Fruit fly (Drosophila melanogaster) whole organism, embryonic: Measurements from ENCODE around the gene SrpRalpha.

Source experiments
- Antp ChIP-seq: fragments of 200-800 bp; sonication (Bioruptor generic); optimal IDR thresholded peaks from 3 replicates; lab custom pipeline; 2016; ENCODE audit warnings: missing biosample characterization, missing genetic modification characterization
- Atf3 ChIP-seq: fragments of 200-800 bp; sonication (Bioruptor generic); optimal IDR thresholded peaks from 3 replicates; lab custom pipeline; 2016; ENCODE audit warnings: missing biosample characterization, missing genetic modification characterization
- BEAF-32 ChIP-seq: fragments of 200-800 bp; sonication (Bioruptor generic); optimal IDR thresholded peaks from 3 replicates; lab custom pipeline; 2017; ENCODE audit warnings: missing biosample characterization, missing genetic modification characterization, mild to moderate bottlenecking, moderate library complexity, missing genetic modification reagents
- CG1233 ChIP-seq: fragments of 200-800 bp; sonication (Bioruptor generic); optimal IDR thresholded peaks from 4 replicates; lab custom pipeline; 2018; ENCODE audit warnings: missing biosample characterization, mild to moderate bottlenecking, missing genetic modification characterization
- CG12942 ChIP-seq: fragments of 200-800 bp; sonication (Bioruptor generic); optimal IDR thresholded peaks from 3 replicates; lab custom pipeline; 2016; ENCODE audit warnings: missing biosample characterization, missing genetic modification characterization
- CG13287 ChIP-seq: fragments of 200-800 bp; sonication (Bioruptor generic); IDR thresholded peaks from 2 replicates; pipeline ENCODE4 v1.3.6; 2022; ENCODE audit warnings: missing biosample characterization, missing genetic modification characterization; ENCODE audit not compliant: partially characterized antibody
- CG14667 ChIP-seq: fragments of 200-800 bp; sonication (Bioruptor generic); IDR thresholded peaks from 2 replicates; pipeline ENCODE4 v1.3.6; 2022; ENCODE audit warnings: missing biosample characterization, missing genetic modification characterization
- CG1529 ChIP-seq: fragments of 200-800 bp; sonication (Bioruptor generic); optimal IDR thresholded peaks from 3 replicates; lab custom pipeline; 2018; ENCODE audit warnings: missing biosample characterization, missing genetic modification characterization
- CG1647 ChIP-seq: fragments of 200-800 bp; sonication (Bioruptor generic); optimal IDR thresholded peaks from 3 replicates; lab custom pipeline; 2016; ENCODE audit warnings: missing biosample characterization, missing genetic modification characterization
- CG16815 ChIP-seq: fragments of 200-800 bp; sonication (Bioruptor generic); optimal IDR thresholded peaks from 3 replicates; lab custom pipeline; 2017; ENCODE audit warnings: missing biosample characterization, mild to moderate bottlenecking, missing genetic modification characterization
- CG17802 ChIP-seq: fragments of 200-800 bp; sonication (Bioruptor generic); optimal IDR thresholded peaks from 2 replicates; lab custom pipeline; 2018; ENCODE audit warnings: missing biosample characterization, mild to moderate bottlenecking, missing genetic modification characterization, moderate library complexity
- CG1792 ChIP-seq: fragments of 200-800 bp; sonication (Bioruptor generic); optimal IDR thresholded peaks from 2 replicates; lab custom pipeline; 2016; ENCODE audit warnings: missing biosample characterization, missing genetic modification characterization
- CG1832 ChIP-seq: fragments of 200-800 bp; sonication (Bioruptor generic); optimal IDR thresholded peaks from 2 replicates; lab custom pipeline; 2017; ENCODE audit warnings: missing biosample characterization, mild to moderate bottlenecking, missing genetic modification characterization, inconsistent platforms
- CG2120 ChIP-seq: fragments of 200-800 bp; sonication (Bioruptor generic); optimal IDR thresholded peaks from 3 replicates; lab custom pipeline; 2016; ENCODE audit warnings: missing biosample characterization, missing genetic modification characterization
- CG2889 ChIP-seq: fragments of 200-800 bp; sonication (Bioruptor generic); IDR thresholded peaks from 3 replicates; pipeline ENCODE4 v1.3.6; 2022; ENCODE audit warnings: missing biosample characterization, missing genetic modification characterization
- CG30431 ChIP-seq: fragments of 200-800 bp; sonication (Bioruptor generic); optimal IDR thresholded peaks from 2 replicates; lab custom pipeline; 2017; ENCODE audit warnings: missing biosample characterization, missing genetic modification characterization
- CG3838 ChIP-seq: fragments of 200-800 bp; sonication (Bioruptor generic); optimal IDR thresholded peaks from 3 replicates; lab custom pipeline; 2016; ENCODE audit warnings: missing biosample characterization, missing genetic modification characterization
- CG4707 ChIP-seq: fragments of 200-800 bp; sonication (Bioruptor generic); optimal IDR thresholded peaks from 2 replicates; lab custom pipeline; 2018; ENCODE audit warnings: missing biosample characterization, mild to moderate bottlenecking, missing genetic modification characterization, moderate library complexity
- CG6791 ChIP-seq: fragments of 200-800 bp; sonication (Bioruptor generic); IDR thresholded peaks from 3 replicates; pipeline ENCODE4 v1.3.6; 2022; ENCODE audit warnings: missing biosample characterization, missing genetic modification characterization; ENCODE audit not compliant: partially characterized antibody
- CrebB ChIP-seq: fragments of 200-800 bp; sonication (Bioruptor generic); optimal IDR thresholded peaks from 3 replicates; lab custom pipeline; 2018; ENCODE audit warnings: missing biosample characterization, mild to moderate bottlenecking, missing genetic modification characterization
- Dfd ChIP-seq, 2 experiments: fragments of >200 bp; optimal IDR thresholded peaks; 2 replicates each; lab custom pipeline; 2017; ENCODE audit warnings: missing biosample characterization in 2 of 2, missing genetic modification characterization in 2 of 2
- Dip2 ChIP-seq: fragments of 200-800 bp; sonication (Bioruptor generic); IDR thresholded peaks from 2 replicates; pipeline ENCODE4 v1.3.6; 2022; ENCODE audit warnings: missing biosample characterization, missing genetic modification characterization
- Fer2 ChIP-seq: fragments of 200-800 bp; sonication (Bioruptor generic); optimal IDR thresholded peaks from 2 replicates; lab custom pipeline; 2018; ENCODE audit warnings: missing biosample characterization, mild to moderate bottlenecking, missing genetic modification characterization, moderate library complexity
- GATAe ChIP-seq: fragments of 200-800 bp; sonication (Bioruptor generic); conservative IDR thresholded peaks from 2 replicates; pipeline ENCODE4 v1.3.6; 2022; ENCODE audit warnings: missing biosample characterization, missing genetic modification characterization
- HLH4C ChIP-seq: fragments of 200-800 bp; sonication (Bioruptor generic); IDR thresholded peaks from 3 replicates; pipeline ENCODE4 v1.3.6; 2022; ENCODE audit warnings: missing biosample characterization, missing genetic modification characterization; ENCODE audit not compliant: partially characterized antibody
- Hmx ChIP-seq: fragments of 200-800 bp; sonication (Bioruptor generic); optimal IDR thresholded peaks from 2 replicates; lab custom pipeline; 2016; ENCODE audit warnings: missing biosample characterization, missing genetic modification characterization
- Hr78 ChIP-seq, 2 experiments: fragments of 200-800 bp in 1 of 2; fragments of >200 bp in 1 of 2; sonication (Bioruptor generic) in 1 of 2; optimal IDR thresholded peaks; 2 replicates each; lab custom pipeline; 2017 to 2019; ENCODE audit warnings: missing biosample characterization in 2 of 2, missing genetic modification characterization in 2 of 2, mild to moderate bottlenecking in 1 of 2, moderate library complexity in 1 of 2
- Hsf ChIP-seq: fragments of 200-800 bp; sonication (Bioruptor generic); optimal IDR thresholded peaks from 3 replicates; lab custom pipeline; 2016; ENCODE audit warnings: missing biosample characterization, missing genetic modification characterization
- MTF-1 ChIP-seq: fragments of 200-800 bp; sonication (Bioruptor generic); optimal IDR thresholded peaks from 2 replicates; lab custom pipeline; 2018; ENCODE audit warnings: missing biosample characterization, mild to moderate bottlenecking, missing genetic modification characterization, borderline replicate concordance
- NC2β ChIP-seq: fragments of 200-800 bp; sonication (Bioruptor generic); optimal IDR thresholded peaks from 2 replicates; lab custom pipeline; 2016; ENCODE audit warnings: missing biosample characterization, missing genetic modification characterization
- Rx ChIP-seq: fragments of 200-800 bp; sonication (Bioruptor generic); IDR thresholded peaks from 2 replicates; pipeline ENCODE4 v1.3.6; 2022; ENCODE audit warnings: missing biosample characterization, missing genetic modification characterization
- abd-A ChIP-seq: fragments of 200-800 bp; sonication (Bioruptor generic); optimal IDR thresholded peaks from 3 replicates; lab custom pipeline; 2019; ENCODE audit warnings: missing biosample characterization, mild to moderate bottlenecking, missing genetic modification characterization, moderate library complexity
- aop ChIP-seq: fragments of 200-800 bp; sonication (Bioruptor generic); IDR thresholded peaks from 2 replicates; pipeline ENCODE4 v1.3.6; 2022; ENCODE audit warnings: missing biosample characterization, missing genetic modification characterization
- ato ChIP-seq: fragments of 200-800 bp; sonication (Bioruptor generic); IDR thresholded peaks from 2 replicates; pipeline ENCODE4 v1.3.6; 2022; ENCODE audit warnings: missing biosample characterization, missing genetic modification characterization; ENCODE audit not compliant: partially characterized antibody
- bigmax ChIP-seq: fragments of 200-800 bp; sonication (Bioruptor generic); optimal IDR thresholded peaks from 2 replicates; lab custom pipeline; 2018; ENCODE audit warnings: missing biosample characterization, mild to moderate bottlenecking, missing genetic modification characterization
- caup ChIP-seq: fragments of 200-800 bp; sonication (Bioruptor generic); optimal IDR thresholded peaks from 3 replicates; lab custom pipeline; 2017; ENCODE audit warnings: missing biosample characterization, mild to moderate bottlenecking, missing genetic modification characterization, moderate library complexity; ENCODE audit not compliant: severe bottlenecking
- ewg ChIP-seq: fragments of 200-800 bp; sonication (Bioruptor generic); optimal IDR thresholded peaks from 3 replicates; lab custom pipeline; 2017; ENCODE audit warnings: mild to moderate bottlenecking, missing biosample characterization, missing genetic modification reagents, missing genetic modification characterization
- fd102C ChIP-seq: fragments of 200-800 bp; sonication (Bioruptor generic); optimal IDR thresholded peaks from 2 replicates; lab custom pipeline; 2018; ENCODE audit warnings: missing biosample characterization, mild to moderate bottlenecking, missing genetic modification characterization, moderate library complexity
- fd3F ChIP-seq: fragments of 200-800 bp; sonication (Bioruptor generic); optimal IDR thresholded peaks from 2 replicates; lab custom pipeline; 2018; ENCODE audit warnings: missing biosample characterization, mild to moderate bottlenecking, missing genetic modification characterization, moderate library complexity
- hth ChIP-seq: fragments of >200 bp; optimal IDR thresholded peaks from 2 replicates; lab custom pipeline; 2017; ENCODE audit warnings: inconsistent platforms
- kay ChIP-seq: fragments of 200-800 bp; sonication (Bioruptor generic); optimal IDR thresholded peaks from 2 replicates; lab custom pipeline; 2016; ENCODE audit warnings: missing biosample characterization, missing genetic modification characterization
- knrl ChIP-seq: fragments of 200-800 bp; sonication (Bioruptor generic); IDR thresholded peaks from 3 replicates; pipeline ENCODE4 v1.3.6; 2022; ENCODE audit warnings: missing biosample characterization, missing genetic modification characterization; ENCODE audit not compliant: partially characterized antibody
- nau ChIP-seq: fragments of 200-800 bp; sonication (Bioruptor generic); optimal IDR thresholded peaks from 3 replicates; lab custom pipeline; 2017; ENCODE audit warnings: missing biosample characterization, mild to moderate bottlenecking, missing genetic modification characterization, missing genetic modification reagents
- nerfin-1 ChIP-seq: fragments of 200-800 bp; sonication (Bioruptor generic); optimal IDR thresholded peaks from 3 replicates; lab custom pipeline; 2019; ENCODE audit warnings: missing biosample characterization, mild to moderate bottlenecking, missing genetic modification characterization, moderate library complexity
- pfk ChIP-seq: fragments of 200-800 bp; sonication (Bioruptor generic); optimal IDR thresholded peaks from 2 replicates; lab custom pipeline; 2018; ENCODE audit warnings: missing biosample characterization, mild to moderate bottlenecking, missing genetic modification characterization, moderate library complexity
- pros ChIP-seq: fragments of 200-800 bp; sonication (Bioruptor generic); optimal IDR thresholded peaks from 3 replicates; lab custom pipeline; 2019; ENCODE audit warnings: missing biosample characterization, mild to moderate bottlenecking, missing genetic modification characterization, moderate library complexity
- pzg ChIP-seq: fragments of 200-800 bp; sonication (Bioruptor generic); optimal IDR thresholded peaks from 3 replicates; lab custom pipeline; 2018; ENCODE audit warnings: missing biosample characterization, mild to moderate bottlenecking, missing genetic modification characterization, moderate library complexity
- repo ChIP-seq: fragments of 200-800 bp; sonication (Bioruptor generic); optimal IDR thresholded peaks from 2 replicates; lab custom pipeline; 2016; ENCODE audit warnings: missing biosample characterization, missing genetic modification characterization
- tna ChIP-seq: fragments of 200-800 bp; sonication (Bioruptor generic); IDR thresholded peaks from 2 replicates; pipeline ENCODE4 v1.3.6; 2022; ENCODE audit warnings: missing biosample characterization, missing genetic modification characterization; ENCODE audit not compliant: partially characterized antibody
- trh ChIP-seq: fragments of 200-800 bp; sonication (Bioruptor generic); optimal IDR thresholded peaks from 2 replicates; lab custom pipeline; 2016; ENCODE audit warnings: missing biosample characterization, missing genetic modification characterization
- tx ChIP-seq: fragments of 200-800 bp; sonication (Bioruptor generic); optimal IDR thresholded peaks from 2 replicates; lab custom pipeline; 2016; ENCODE audit warnings: missing biosample characterization, missing genetic modification characterization

SrpRalpha gene

DNA sequence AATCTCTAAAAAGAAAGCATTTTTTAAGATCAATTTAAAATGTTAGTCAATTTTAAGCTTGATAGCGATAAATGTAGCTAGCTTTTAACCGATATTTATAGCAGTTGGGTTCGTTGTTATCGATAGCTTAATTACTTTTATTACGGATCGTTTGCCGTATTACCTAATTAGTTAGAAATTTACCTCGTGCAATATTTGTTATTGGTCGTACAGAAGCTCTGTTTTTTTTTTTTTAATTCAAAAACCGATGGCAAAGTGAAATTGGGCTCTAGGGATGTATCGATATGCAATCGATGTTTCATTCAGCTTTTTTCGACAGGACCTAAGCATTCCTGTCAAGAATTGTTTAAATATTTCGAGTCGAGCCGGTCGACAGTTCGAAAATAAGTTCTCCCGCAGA lies 36.7 kb downstream of the SrpRalpha start, which contains the start of gene CG2061 (continued):
- TF ChIP-seq fd3F (GFP tag; lab: Kevin White, UChicago) (no peak), caup (GFP tag; lab: Kevin White, UChicago) (no peak), Fer2 (no peak), hth (no peak), CG1233 (GFP tag; lab: Kevin White, UChicago) (no peak), tna (peak; percentile 72), BEAF-32 (GFP tag; lab: Kevin White, UChicago) (peak; percentile 68), CG1647 (GFP tag; lab: Kevin White, UChicago) (no peak), CG16815 (GFP tag; lab: Kevin White, UChicago) (no peak), CG13287 (peak; percentile 81), Rx (GFP tag; lab: Robert Waterston, UW) (no peak), knrl (GFP tag; lab: Robert Waterston, UW) (peak; percentile 69; the same call in 2 of the 3 replicates), CG14667 (no peak), CrebB (no peak), HLH4C (GFP tag; lab: Robert Waterston, UW) (peak; percentile 87), Dfd (GFP tag; optimal IDR thresholded peaks at IDR 0.05; lab: Kevin White, UChicago) (no peak), CG6791 (GFP tag; lab: Robert Waterston, UW) (peak; percentile 58; the same call in 2 of the 3 replicates), CG2120 (GFP tag; lab: Kevin White, UChicago) (no peak), CG17802 (no peak), pzg (GFP tag; lab: Kevin White, UChicago) (peak; percentile 18), ato (peak; percentile 46; the same call in 1 of the 2 replicates), pfk (GFP tag; lab: Kevin White, UChicago) (no peak), Hsf (GFP tag; lab: Kevin White, UChicago) (no peak), CG2889 (no peak), Dip2 (GFP tag; lab: Robert Waterston, UW) (no peak), Antp (GFP tag; lab: Kevin White, UChicago) (no peak), fd102C (GFP tag; lab: Kevin White, UChicago) (no peak), CG1529 (GFP tag; lab: Kevin White, UChicago) (no peak), CG3838 (GFP tag; lab: Kevin White, UChicago) (no peak)

DNA sequence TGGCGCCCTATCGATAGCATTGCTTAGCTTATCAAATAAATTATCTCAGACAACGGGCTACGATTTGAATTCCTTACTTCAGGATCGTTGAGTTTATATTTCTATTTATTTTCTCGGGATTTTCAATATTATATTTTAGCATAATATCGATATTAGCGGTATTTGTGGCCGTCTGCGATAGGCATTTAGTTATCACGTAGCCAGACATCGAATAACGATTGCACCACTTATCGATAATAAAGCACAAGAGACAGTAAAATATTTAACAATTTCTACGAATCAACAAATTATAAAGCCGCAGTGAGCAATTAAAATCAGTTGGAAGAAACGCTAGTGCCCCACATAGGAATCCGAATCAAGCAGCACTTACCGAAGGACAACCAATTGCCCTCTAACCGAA lies 38.7 kb downstream of the SrpRalpha start, which contains the start of gene CG2076:
TSS of gene CG2076 (plus strand) at position 50 of the 400 bp plus-strand sequence.
- TF ChIP-seq nerfin-1 (tag; lab: Kevin White, UChicago) (no peak), nau (GFP tag; lab: Kevin White, UChicago) (no peak), CG4707 (GFP tag; lab: Kevin White, UChicago) (no peak), NC2β (GFP tag; lab: Kevin White, UChicago) (no peak), CG14667 (no peak), abd-A (tag; lab: Kevin White, UChicago) (no peak), trh (GFP tag; lab: Kevin White, UChicago) (no peak), aop (GFP tag; lab: Robert Waterston, UW) (no peak), repo (GFP tag; lab: Kevin White, UChicago) (no peak), CG1792 (GFP tag; lab: Kevin White, UChicago) (no peak), MTF-1 (GFP tag; lab: Kevin White, UChicago) (no peak), CG30431 (GFP tag; lab: Kevin White, UChicago) (no peak), pros (GFP tag; lab: Kevin White, UChicago) (no peak), caup (GFP tag; lab: Kevin White, UChicago) (no peak), ewg (GFP tag; lab: Kevin White, UChicago) (no peak), bigmax (no peak), tx (no peak), CG12942 (no peak), Hmx (GFP tag; lab: Kevin White, UChicago) (no peak), Hr78 (GFP tag; optimal IDR thresholded peaks at IDR 0.05; lab: Kevin White, UChicago) (no peak), kay (GFP tag; lab: Kevin White, UChicago) (no peak), Atf3 (GFP tag; lab: Kevin White, UChicago) (no peak), GATAe (GFP tag; lab: Robert Waterston, UW) (no peak), CG1832 (GFP tag; lab: Kevin White, UChicago) (no peak)
